Worm (Caenorhabditis elegans): ENCODE data around the gene F29C4.4.

- no peak for TF ChIP-seq tab-1 (GFP tag; IDR thresholded peaks at IDR 0.05)
- TF ChIP-seq ztf-29 (GFP tag; IDR thresholded peaks at IDR 0.05), result no peak
- TF ChIP-seq ref-1 (GFP tag; conservative IDR thresholded peaks at IDR 0.05), result no peak
- no peak for TF ChIP-seq flt-1 (GFP tag; IDR thresholded peaks at IDR 0.05)
Measured at ce11 chrIV:132095-132494, 20.6 kb downstream of the F29C4.4 start, which contains the start of gene daf-1.
